Fruit fly (Drosophila melanogaster) whole organism, adult: ENCODE data around the gene Vml.
A peak's percentile ranks its signal among the peaks of the same experiment; 100 is the strongest.

ENCODE experiments used
- CG11617 ChIP-seq: fragments of 200-800 bp; sonication (Bioruptor generic); optimal IDR thresholded peaks from 2 replicates; lab custom pipeline; 2017; ENCODE audit warnings: mild to moderate bottlenecking, missing biosample characterization, missing genetic modification reagents, missing genetic modification characterization
- CG12768 ChIP-seq: fragments of 200-800 bp; sonication (Bioruptor generic); optimal IDR thresholded peaks from 2 replicates; lab custom pipeline; 2017; ENCODE audit warnings: missing biosample characterization, missing genetic modification characterization, mild to moderate bottlenecking, moderate library complexity, missing genetic modification reagents
- CG14711 ChIP-seq: fragments of 200-800 bp; sonication (Bioruptor generic); optimal IDR thresholded peaks from 2 replicates; lab custom pipeline; 2018; ENCODE audit warnings: missing biosample characterization, mild to moderate bottlenecking, missing genetic modification characterization, moderate library complexity
- CG1620 ChIP-seq: fragments of 200-800 bp; sonication (Bioruptor generic); optimal IDR thresholded peaks from 2 replicates; lab custom pipeline; 2016; ENCODE audit warnings: missing biosample characterization, missing genetic modification characterization
- CG33017 ChIP-seq: fragments of 200-800 bp; sonication (Bioruptor generic); optimal IDR thresholded peaks from 2 replicates; lab custom pipeline; 2018; ENCODE audit warnings: missing biosample characterization, mild to moderate bottlenecking, missing genetic modification characterization, moderate library complexity
- CG5204 ChIP-seq: fragments of 200-800 bp; sonication (Bioruptor generic); optimal IDR thresholded peaks from 2 replicates; lab custom pipeline; 2016; ENCODE audit warnings: missing biosample characterization, missing genetic modification characterization
- CG7045 ChIP-seq: fragments of 200-800 bp; sonication (Bioruptor generic); optimal IDR thresholded peaks from 2 replicates; lab custom pipeline; 2017; ENCODE audit warnings: missing biosample characterization, mild to moderate bottlenecking, missing genetic modification characterization
- CG7101 ChIP-seq: fragments of 200-800 bp; sonication (Bioruptor generic); optimal IDR thresholded peaks from 2 replicates; lab custom pipeline; 2018; ENCODE audit warnings: missing biosample characterization, mild to moderate bottlenecking, missing genetic modification characterization, moderate library complexity
- Clk ChIP-seq: fragments of 200-800 bp; sonication (Bioruptor generic); optimal IDR thresholded peaks from 2 replicates; lab custom pipeline; 2017; ENCODE audit warnings: missing biosample characterization, missing genetic modification characterization
- Crg-1 ChIP-seq: fragments of 200-800 bp; sonication (Bioruptor generic); optimal IDR thresholded peaks from 2 replicates; lab custom pipeline; 2016; ENCODE audit warnings: missing biosample characterization, missing genetic modification characterization
- Hr96 ChIP-seq: fragments of 200-800 bp; sonication (Bioruptor generic); optimal IDR thresholded peaks from 2 replicates; lab custom pipeline; 2016; ENCODE audit warnings: missing biosample characterization, missing genetic modification characterization
- Mnt ChIP-seq: fragments of 200-800 bp; sonication (Bioruptor generic); optimal IDR thresholded peaks from 2 replicates; lab custom pipeline; 2016; ENCODE audit warnings: missing biosample characterization, mild to moderate bottlenecking, missing genetic modification characterization
- bab1 ChIP-seq: fragments of 200-800 bp; sonication (Bioruptor generic); optimal IDR thresholded peaks from 3 replicates; lab custom pipeline; 2019; ENCODE audit warnings: missing biosample characterization, mild to moderate bottlenecking, missing genetic modification characterization, moderate library complexity
- cic ChIP-seq: fragments of 200-800 bp; sonication (Bioruptor generic); optimal IDR thresholded peaks from 2 replicates; lab custom pipeline; 2017; ENCODE audit warnings: missing biosample characterization, mild to moderate bottlenecking, missing genetic modification characterization, moderate library complexity
- cnc ChIP-seq, 2 experiments: fragments of >200 bp; optimal IDR thresholded peaks; 2 replicates each; lab custom pipeline; 2017
- kay ChIP-seq: fragments of 200-800 bp; sonication (Bioruptor generic); peaks from one replicate; lab custom pipeline; 2016; ENCODE audit warnings: missing biosample characterization, missing genetic modification characterization, borderline replicate concordance
- ovo ChIP-seq: fragments of 200-800 bp; sonication (Bioruptor generic); optimal IDR thresholded peaks from 2 replicates; lab custom pipeline; 2016; ENCODE audit warnings: missing biosample characterization, missing genetic modification characterization
- pad ChIP-seq: fragments of 200-800 bp; sonication (Bioruptor generic); optimal IDR thresholded peaks from 3 replicates; lab custom pipeline; 2017; ENCODE audit warnings: missing biosample characterization, missing genetic modification characterization, mild to moderate bottlenecking, moderate library complexity, missing genetic modification reagents
- tj ChIP-seq: fragments of 200-800 bp; sonication (Bioruptor generic); optimal IDR thresholded peaks from 3 replicates; lab custom pipeline; 2017; ENCODE audit warnings: missing biosample characterization, mild to moderate bottlenecking, missing genetic modification characterization, moderate library complexity
- toe ChIP-seq: fragments of 200-800 bp; sonication (Bioruptor generic); optimal IDR thresholded peaks from 2 replicates; lab custom pipeline; 2016; ENCODE audit warnings: missing biosample characterization, missing genetic modification characterization

Gene Vml

DNA sequence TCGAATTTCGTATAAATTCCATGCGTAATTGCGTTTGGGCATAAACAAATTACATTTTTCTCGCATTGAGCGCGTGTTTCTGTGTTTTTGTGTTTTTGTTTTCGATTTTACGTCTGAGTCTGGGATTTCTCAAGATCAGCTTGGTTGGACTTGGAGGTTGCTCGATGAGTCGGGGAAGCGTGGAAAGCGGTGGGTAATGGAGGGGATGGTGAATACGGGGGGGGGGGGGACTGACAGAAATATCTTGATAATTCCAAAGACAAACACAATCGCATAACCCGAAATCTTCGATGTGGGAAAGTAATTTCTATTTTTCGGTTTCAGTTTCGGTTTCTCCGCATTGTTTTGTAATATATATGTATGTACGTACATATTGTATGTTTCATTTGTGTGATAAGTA is 29.7 kb downstream of the Vml start:
- TF ChIP-seq toe (GFP tag; lab: Kevin White, UChicago) (no peak), bab1 (GFP tag; lab: Kevin White, UChicago) (no peak), CG14711 (tag; lab: Kevin White, UChicago) (no peak)

DNA sequence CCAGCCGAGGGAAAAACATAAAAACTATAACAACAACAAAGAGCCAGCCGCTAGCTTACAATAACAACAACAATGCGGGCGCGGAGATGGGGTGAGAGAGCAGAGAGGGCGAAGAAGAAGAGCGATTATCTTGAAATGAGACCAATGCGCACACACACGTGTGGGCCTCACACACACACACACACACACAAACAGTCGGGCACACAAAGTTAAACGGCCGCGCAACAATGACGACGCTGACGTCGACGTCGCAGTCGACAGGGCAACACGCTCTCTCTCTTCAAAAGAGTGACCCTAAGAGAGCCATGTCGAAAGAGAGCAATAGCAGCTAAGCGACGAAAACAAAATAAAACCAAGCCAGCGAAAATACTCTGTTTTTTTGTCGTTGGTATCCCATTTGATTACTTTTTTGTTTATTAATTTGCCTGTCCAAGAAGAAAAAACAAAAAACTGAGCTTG is 30.2 kb downstream of the Vml start:
- no peak for TF ChIP-seq CG1620 (GFP tag; lab: Kevin White, UChicago)
- TF ChIP-seq pad (GFP tag; lab: Kevin White, UChicago), result peak; percentile 24
- TF ChIP-seq Clk, result no peak
- peak; percentile 59 for TF ChIP-seq Mnt (GFP tag; lab: Kevin White, UChicago)
- no peak for TF ChIP-seq Crg-1
- TF ChIP-seq CG14711 (tag; lab: Kevin White, UChicago), result no peak
- TF ChIP-seq kay (GFP tag; lab: Kevin White, UChicago), result no peak
- no peak for TF ChIP-seq toe (GFP tag; lab: Kevin White, UChicago)
- TF ChIP-seq CG7045 (GFP tag; lab: Kevin White, UChicago), result no peak
- no peak for TF ChIP-seq CG11617 (GFP tag; lab: Kevin White, UChicago)
- TF ChIP-seq CG5204 (GFP tag; lab: Kevin White, UChicago), result no peak
- TF ChIP-seq CG12768, result no peak
- TF ChIP-seq ovo (GFP tag; lab: Kevin White, UChicago), result no peak
- no peak for TF ChIP-seq CG7101 (tag; lab: Kevin White, UChicago)
- no peak for TF ChIP-seq CG33017 (tag; lab: Kevin White, UChicago)
- TF ChIP-seq cnc (optimal IDR thresholded peaks at IDR 0.05; lab: Kevin White, UChicago), result no peak
- no peak for TF ChIP-seq bab1 (GFP tag; lab: Kevin White, UChicago)
- TF ChIP-seq tj, result no peak
- no peak for TF ChIP-seq Hr96 (GFP tag; lab: Kevin White, UChicago)
- TF ChIP-seq cic (GFP tag; lab: Kevin White, UChicago), result peak; percentile 23

DNA sequence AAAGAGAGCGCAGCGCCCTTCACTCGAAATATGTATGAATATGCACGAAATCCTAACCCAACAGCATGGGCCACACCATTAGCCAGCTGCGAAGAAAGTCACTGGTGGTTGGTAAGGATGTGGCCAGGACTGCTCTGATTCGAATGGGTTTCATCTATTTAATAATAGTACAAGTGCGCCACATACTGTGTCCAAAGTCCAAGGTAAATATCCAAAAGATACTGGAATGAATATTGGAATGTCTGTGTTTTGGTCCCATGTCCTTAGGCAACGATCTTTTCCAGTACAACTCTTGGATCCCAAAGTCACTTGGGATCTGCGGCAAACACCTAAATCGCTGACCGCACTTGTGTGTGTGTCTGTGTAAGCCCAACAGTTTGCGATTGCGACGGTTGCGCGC is 30.7 kb downstream of the Vml start:
- TF ChIP-seq CG14711 (tag; lab: Kevin White, UChicago) (no peak), CG11617 (GFP tag; lab: Kevin White, UChicago) (peak; percentile 50), Mnt (GFP tag; lab: Kevin White, UChicago) (peak; percentile 3), CG7045 (GFP tag; lab: Kevin White, UChicago) (peak; percentile 54), tj (peak; percentile 73), bab1 (GFP tag; lab: Kevin White, UChicago) (peak; percentile 56), cic (GFP tag; lab: Kevin White, UChicago) (no peak), CG1620 (GFP tag; lab: Kevin White, UChicago) (no peak), CG5204 (GFP tag; lab: Kevin White, UChicago) (no peak), CG7101 (tag; lab: Kevin White, UChicago) (peak; percentile 55), CG12768 (peak; percentile 31), pad (GFP tag; lab: Kevin White, UChicago) (peak; percentile 51)

DNA sequence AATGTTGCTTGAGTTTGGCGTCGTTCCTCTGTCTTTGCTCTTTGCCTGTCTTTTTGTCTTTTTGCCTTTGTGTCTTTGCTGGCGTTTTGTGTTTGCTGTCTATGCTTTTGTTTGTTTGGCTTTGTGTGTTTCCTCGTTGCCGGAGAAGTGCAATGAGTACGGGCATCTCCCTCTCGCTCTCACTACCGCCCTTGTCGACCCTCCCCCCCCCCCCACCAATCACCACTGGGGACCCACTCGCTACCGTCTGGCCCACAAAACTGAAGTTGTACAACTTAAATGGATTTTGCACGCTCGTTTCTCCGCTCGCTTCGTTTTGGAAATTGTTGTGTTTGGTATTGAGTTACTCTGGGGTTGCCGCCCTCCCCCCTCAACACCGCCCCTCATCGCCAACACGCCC is 31.1 kb downstream of the Vml start:
- TF ChIP-seq ovo (GFP tag; lab: Kevin White, UChicago), result no peak
- no peak for TF ChIP-seq pad (GFP tag; lab: Kevin White, UChicago)
- TF ChIP-seq CG33017 (tag; lab: Kevin White, UChicago), result no peak
- no peak for TF ChIP-seq CG5204 (GFP tag; lab: Kevin White, UChicago)
- TF ChIP-seq cic (GFP tag; lab: Kevin White, UChicago), result no peak
- no peak for TF ChIP-seq CG7045 (GFP tag; lab: Kevin White, UChicago)
- no peak for TF ChIP-seq CG11617 (GFP tag; lab: Kevin White, UChicago)
- no peak for TF ChIP-seq Clk
- no peak for TF ChIP-seq kay (GFP tag; lab: Kevin White, UChicago)
- TF ChIP-seq toe (GFP tag; lab: Kevin White, UChicago), result no peak
- TF ChIP-seq CG12768, result no peak
- no peak for TF ChIP-seq tj
- no peak for TF ChIP-seq CG14711 (tag; lab: Kevin White, UChicago)
- no peak for TF ChIP-seq Crg-1
- no peak for TF ChIP-seq CG7101 (tag; lab: Kevin White, UChicago)

DNA sequence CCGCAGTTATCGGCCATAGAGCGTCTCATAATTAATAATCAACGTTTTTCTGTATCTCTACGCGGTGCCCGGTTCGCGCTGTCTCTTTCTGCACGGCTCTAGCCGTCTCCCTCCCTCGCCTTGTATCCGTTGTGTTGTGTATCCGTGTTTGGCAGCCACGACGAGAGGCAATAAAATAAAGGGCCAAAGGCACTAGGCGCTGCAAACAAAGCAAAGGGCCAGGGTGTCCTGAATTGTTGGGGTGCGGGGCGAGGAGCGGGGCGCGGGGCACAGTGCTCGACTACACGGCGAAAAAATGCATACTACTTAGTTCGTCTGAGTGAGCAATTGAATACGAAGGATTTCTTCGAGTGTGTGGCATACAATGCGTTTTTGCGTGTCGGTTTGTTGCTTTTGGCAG is 31.9 kb downstream of the Vml start:
- TF ChIP-seq Crg-1 (no peak), CG12768 (no peak), Mnt (GFP tag; lab: Kevin White, UChicago) (no peak), cic (GFP tag; lab: Kevin White, UChicago) (no peak), kay (GFP tag; lab: Kevin White, UChicago) (no peak), CG5204 (GFP tag; lab: Kevin White, UChicago) (no peak), toe (GFP tag; lab: Kevin White, UChicago) (no peak), CG33017 (tag; lab: Kevin White, UChicago) (no peak), ovo (GFP tag; lab: Kevin White, UChicago) (no peak), CG7045 (GFP tag; lab: Kevin White, UChicago) (no peak), CG11617 (GFP tag; lab: Kevin White, UChicago) (no peak), cnc (optimal IDR thresholded peaks at IDR 0.05; lab: Kevin White, UChicago) (no peak), CG7101 (tag; lab: Kevin White, UChicago) (no peak), CG1620 (GFP tag; lab: Kevin White, UChicago) (no peak), CG14711 (tag; lab: Kevin White, UChicago) (no peak), Hr96 (GFP tag; lab: Kevin White, UChicago) (no peak), bab1 (GFP tag; lab: Kevin White, UChicago) (no peak), Clk (no peak)

DNA sequence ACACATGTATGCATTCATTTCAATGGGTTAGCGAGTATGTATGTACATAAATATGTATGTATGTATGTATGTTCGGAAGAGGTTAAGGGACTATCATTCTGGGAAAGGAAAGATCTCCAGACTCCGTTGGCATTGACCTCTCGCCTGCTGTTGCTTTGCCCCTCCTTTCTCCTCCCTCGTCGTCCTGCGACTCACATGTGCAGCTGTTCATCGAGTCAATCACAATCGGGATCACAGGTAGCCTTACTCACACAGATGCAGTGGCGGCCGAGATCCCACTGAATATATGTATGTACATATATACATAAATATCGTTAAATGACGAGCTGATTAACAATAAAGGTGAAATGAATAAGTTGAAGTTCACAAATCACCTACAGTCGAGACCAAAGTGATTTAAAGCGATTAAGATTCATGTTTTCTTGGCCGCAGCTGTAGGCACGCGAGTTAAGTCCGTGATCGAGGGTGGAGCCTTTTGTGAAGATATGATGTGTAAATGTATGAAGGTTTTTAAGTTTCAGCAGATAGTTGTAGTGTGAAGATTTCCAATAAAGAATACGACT is 32.9 kb downstream of the Vml start:
- TF ChIP-seq CG7101 (tag; lab: Kevin White, UChicago) (no peak), Clk (no peak), ovo (GFP tag; lab: Kevin White, UChicago) (no peak), CG5204 (GFP tag; lab: Kevin White, UChicago) (no peak), cnc (optimal IDR thresholded peaks at IDR 0.05; lab: Kevin White, UChicago) (no peak)
